Fruit fly (Drosophila melanogaster): ENCODE results near the gene ro.
A peak's percentile ranks its signal among the peaks of the same experiment; 100 is the strongest.

ro gene

dm6 chr3R:26923830-26924333 lies 42.9 kb upstream of the ro start (continued):
- TF ChIP-seq ro (GFP tag; IDR thresholded peaks at IDR 0.05) (no peak; the same call in 1 of the 2 replicates), CG6854 (GFP tag; optimal IDR thresholded peaks at IDR 0.05) (peak; percentile 56), BEAF-32 (GFP tag; optimal IDR thresholded peaks at IDR 0.05) (no peak), gcm (GFP tag; optimal IDR thresholded peaks at IDR 0.05) (peak; percentile 40), mam (GFP tag; optimal IDR thresholded peaks at IDR 0.05) (peak; percentile 31), kni (GFP tag; optimal IDR thresholded peaks at IDR 0.05) (no peak), CG10654 (GFP tag; optimal IDR thresholded peaks at IDR 0.05) (peak; percentile 43), CG2875 (GFP tag; optimal IDR thresholded peaks at IDR 0.05) (peak; percentile 70), al (GFP tag; IDR thresholded peaks at IDR 0.05) (peak; percentile 30; the same call in 1 of the 2 replicates), CG6654 (GFP tag; optimal IDR thresholded peaks at IDR 0.05) (no peak), CG34422 (GFP tag; IDR thresholded peaks at IDR 0.05) (0 out of 3 replicates have a peak, but pooled peaks have one; percentile 36)

dm6 chr3R:26918857-26919256 lies 37.9 kb upstream of the ro start:
- TF ChIP-seq sr (GFP tag; IDR thresholded peaks at IDR 0.05) (peak; percentile 94), grau (tag; optimal IDR thresholded peaks at IDR 0.05) (no peak), CG3065 (GFP tag; optimal IDR thresholded peaks at IDR 0.05) (no peak), Spps (tag; optimal IDR thresholded peaks at IDR 0.05) (no peak), CG11560 (tag; IDR thresholded peaks at IDR 0.05) (no peak), HHEX (GFP tag; optimal IDR thresholded peaks at IDR 0.05) (no peak), dmrt99B (tag; optimal IDR thresholded peaks at IDR 0.05) (no peak), cas (GFP tag; IDR thresholded peaks at IDR 0.05) (0 out of 2 replicates have a peak, but pooled peaks have one; percentile 7), HmgZ (tag; optimal IDR thresholded peaks at IDR 0.05) (no peak), lola (GFP tag; optimal IDR thresholded peaks at IDR 0.05) (no peak), sd (tag; optimal IDR thresholded peaks at IDR 0.05) (peak; percentile 83), sob (GFP tag; IDR thresholded peaks at IDR 0.05) (no peak), CG5180 (GFP tag; optimal IDR thresholded peaks at IDR 0.05) (peak; percentile 8), CG32772 (GFP tag; IDR thresholded peaks at IDR 0.05) (no peak), Rfx (GFP tag; IDR thresholded peaks at IDR 0.05) (no peak), vfl (GFP tag; optimal IDR thresholded peaks at IDR 0.05) (no peak), cwo (GFP tag; optimal IDR thresholded peaks at IDR 0.05) (peak; percentile 27), hb (GFP tag; IDR thresholded peaks at IDR 0.05; ENCODE audit: partially characterized antibody) (no peak), CG18764 (GFP tag; optimal IDR thresholded peaks at IDR 0.05) (no peak), nau (GFP tag; optimal IDR thresholded peaks at IDR 0.05) (peak; percentile 17), eyg (GFP tag; optimal IDR thresholded peaks at IDR 0.05) (no peak), z (GFP tag; IDR thresholded peaks at IDR 0.05) (no peak), h (optimal IDR thresholded peaks at IDR 0.05) (no peak), Hr3 (GFP tag; optimal IDR thresholded peaks at IDR 0.05) (no peak), CG10431 (GFP tag; optimal IDR thresholded peaks at IDR 0.05) (no peak), CG9727 (GFP tag; optimal IDR thresholded peaks at IDR 0.05) (no peak), nmo (GFP tag; optimal IDR thresholded peaks at IDR 0.05) (no peak), emc (GFP tag; optimal IDR thresholded peaks at IDR 0.05) (no peak), wek (GFP tag; optimal IDR thresholded peaks at IDR 0.05) (no peak), scrt (GFP tag; optimal IDR thresholded peaks at IDR 0.05) (no peak), CG30403 (GFP tag; optimal IDR thresholded peaks at IDR 0.05) (no peak), Asciz (GFP tag; optimal IDR thresholded peaks at IDR 0.05) (no peak), jumu (GFP tag; optimal IDR thresholded peaks at IDR 0.05) (no peak), chinmo (GFP tag; IDR thresholded peaks at IDR 0.05; ENCODE audit: partially characterized antibody) (peak; percentile 77; the same call in 1 of the 4 replicates), ATbp (GFP tag; optimal IDR thresholded peaks at IDR 0.05) (no peak), pros (GFP tag; optimal IDR thresholded peaks at IDR 0.05) (no peak), vvl (GFP tag; IDR thresholded peaks at IDR 0.05) (0 out of 2 replicates have a peak, but pooled peaks have one; percentile 32), Aef1 (GFP tag; IDR thresholded peaks at IDR 0.05) (no peak), CG4360 (GFP tag; IDR thresholded peaks at IDR 0.05) (peak; percentile 55; the same call in 1 of the 2 replicates)

Data from whole organism, embryonic.